Worm (Caenorhabditis elegans): ENCODE results near the gene acly-2.

The acly-2 gene

DNA sequence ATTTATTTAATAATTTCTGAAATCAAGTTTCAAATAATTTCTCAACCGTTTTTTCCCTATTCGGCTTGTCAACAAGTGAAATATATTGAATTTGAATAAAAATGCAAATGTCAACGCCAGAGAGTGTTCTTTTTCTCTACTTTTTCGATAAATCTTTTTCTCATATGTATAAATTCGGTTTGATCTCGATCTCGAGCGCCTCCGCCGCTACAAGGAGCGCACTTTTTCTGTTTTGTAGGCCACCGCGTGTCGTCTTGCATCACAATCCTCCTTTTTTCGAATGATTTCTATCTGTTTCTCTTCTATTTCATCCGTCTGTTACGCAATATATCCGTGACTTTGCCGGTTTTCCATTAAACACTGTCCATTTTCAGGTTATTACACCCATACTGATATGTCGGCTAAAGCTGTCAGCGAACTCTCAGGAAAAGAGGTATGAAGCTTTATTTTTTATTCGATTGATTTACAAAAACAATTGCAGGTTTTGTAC, at the start of gene acly-2:
Gene acly-2, plus strand, starts transcription at position 375 of the 490 bp plus-strand sequence.
- TF ChIP-seq dao-5 (tag; optimal IDR thresholded peaks at IDR 0.05) (no peak), him-1 (tag; optimal IDR thresholded peaks at IDR 0.05) (no peak), W03F9.2 (tag; optimal IDR thresholded peaks at IDR 0.05) (no peak)

DNA sequence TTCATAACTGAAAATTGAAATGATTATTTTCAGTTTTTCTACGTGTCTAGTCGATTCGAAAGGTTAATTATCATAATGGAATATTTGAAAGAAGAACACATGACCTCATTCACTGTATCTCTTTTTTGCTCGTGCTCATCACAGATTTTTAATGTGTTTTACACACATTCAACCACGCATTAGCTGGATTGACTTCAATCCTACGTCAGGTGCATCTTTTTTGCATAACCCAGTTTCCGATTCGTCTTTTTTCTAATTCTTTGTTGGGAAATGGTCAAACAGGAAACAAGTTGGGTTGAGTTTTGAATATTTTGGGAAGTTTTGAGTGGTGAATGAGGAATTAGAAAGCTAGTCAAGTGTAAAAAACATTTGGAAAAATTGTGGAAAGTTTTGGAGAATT, 46.0 kb upstream of the acly-2 start:
- no peak for TF ChIP-seq him-1 (tag; optimal IDR thresholded peaks at IDR 0.05)
- no peak for TF ChIP-seq W03F9.2 (tag; optimal IDR thresholded peaks at IDR 0.05)
- TF ChIP-seq dao-5 (tag; optimal IDR thresholded peaks at IDR 0.05), result no peak

DNA sequence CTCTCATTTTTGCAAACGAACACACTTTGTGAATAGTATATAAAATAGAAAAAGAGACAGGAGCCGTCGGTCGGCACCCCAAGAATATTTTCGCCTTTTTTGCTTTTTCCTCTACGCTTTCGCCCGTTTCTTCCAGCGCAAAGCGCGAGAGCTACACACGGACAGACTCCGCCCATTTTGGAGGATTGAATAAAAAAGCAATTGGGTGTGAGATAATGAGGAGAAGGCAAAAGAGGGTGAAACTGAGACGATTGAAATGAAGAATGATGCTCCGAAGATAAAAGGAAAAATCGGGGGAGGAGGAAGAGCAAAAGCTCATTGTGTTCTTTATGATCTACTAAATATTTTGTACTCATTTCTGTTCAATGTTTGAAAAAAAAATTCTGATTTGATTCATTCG, 45.2 kb upstream of the acly-2 start, which contains the start of gene C34B4.3:
Gene C34B4.3, minus strand, starts transcription at position 101 of the 400 bp plus-strand sequence.
- TF ChIP-seq him-1 (tag; optimal IDR thresholded peaks at IDR 0.05), result no peak
- TF ChIP-seq W03F9.2 (tag; optimal IDR thresholded peaks at IDR 0.05), result no peak

DNA sequence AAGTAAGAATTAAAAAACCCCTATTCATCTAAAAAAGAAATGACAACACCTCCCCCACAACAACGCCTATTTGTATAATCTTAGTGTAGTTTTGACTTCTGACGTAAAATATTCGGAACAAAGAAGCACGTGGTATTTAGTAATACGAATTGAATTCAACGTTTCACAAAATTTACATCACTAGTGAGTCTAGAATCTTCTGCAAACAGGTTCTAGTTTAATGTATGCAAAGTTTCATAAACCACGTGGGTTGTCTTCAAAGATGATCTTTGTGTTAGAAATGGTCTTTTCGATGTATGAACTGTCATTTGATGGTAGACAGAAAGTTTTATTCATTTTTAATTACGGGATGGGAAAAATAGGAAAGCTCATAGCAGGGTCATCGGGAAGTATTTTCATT, 43.1 kb upstream of the acly-2 start:
- TF ChIP-seq him-1 (tag; optimal IDR thresholded peaks at IDR 0.05), result no peak
- TF ChIP-seq W03F9.2 (tag; optimal IDR thresholded peaks at IDR 0.05), result no peak
- no peak for TF ChIP-seq dao-5 (tag; optimal IDR thresholded peaks at IDR 0.05)

DNA sequence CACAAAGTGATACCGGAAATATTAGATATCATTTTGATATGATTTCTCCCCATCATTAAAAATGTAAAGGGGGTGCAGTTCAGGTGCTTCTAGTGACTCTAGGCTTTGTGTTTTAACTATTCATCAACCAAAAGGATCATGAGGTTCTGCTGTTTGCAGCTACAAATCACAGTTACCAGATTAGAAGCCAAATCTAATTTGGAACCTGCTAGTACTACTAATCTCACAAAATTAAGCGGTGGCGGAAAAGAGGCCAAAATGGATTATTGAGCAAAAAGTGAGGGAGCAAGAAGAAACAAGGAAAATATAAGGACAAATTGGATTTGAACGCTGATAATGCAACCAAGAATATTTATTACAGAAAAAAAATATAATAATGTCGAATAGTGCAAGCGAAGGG, 42.1 kb upstream of the acly-2 start:
- TF ChIP-seq dao-5 (tag; optimal IDR thresholded peaks at IDR 0.05) (no peak), him-1 (tag; optimal IDR thresholded peaks at IDR 0.05) (no peak), W03F9.2 (tag; optimal IDR thresholded peaks at IDR 0.05) (no peak)

DNA sequence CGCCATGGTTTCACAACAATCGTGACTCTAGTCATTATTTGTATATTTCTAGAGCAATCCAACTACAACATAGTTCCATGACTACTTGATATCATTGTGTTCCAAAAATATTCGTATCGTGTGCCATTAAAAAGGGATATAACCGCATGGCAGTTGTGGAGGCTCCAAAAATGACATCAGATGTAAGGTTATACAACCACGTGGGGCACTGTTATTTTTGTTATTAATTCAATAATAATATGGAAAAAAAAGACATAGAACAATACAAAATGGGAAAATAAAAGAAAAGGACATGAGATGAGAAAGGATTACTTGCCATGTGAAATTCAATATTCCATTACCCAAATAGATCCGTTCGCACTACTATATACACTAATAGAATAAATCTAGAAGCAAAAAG, 40.9 kb upstream of the acly-2 start:
- TF ChIP-seq W03F9.2 (tag; optimal IDR thresholded peaks at IDR 0.05) (no peak), him-1 (tag; optimal IDR thresholded peaks at IDR 0.05) (no peak), dao-5 (tag; optimal IDR thresholded peaks at IDR 0.05) (no peak)

DNA sequence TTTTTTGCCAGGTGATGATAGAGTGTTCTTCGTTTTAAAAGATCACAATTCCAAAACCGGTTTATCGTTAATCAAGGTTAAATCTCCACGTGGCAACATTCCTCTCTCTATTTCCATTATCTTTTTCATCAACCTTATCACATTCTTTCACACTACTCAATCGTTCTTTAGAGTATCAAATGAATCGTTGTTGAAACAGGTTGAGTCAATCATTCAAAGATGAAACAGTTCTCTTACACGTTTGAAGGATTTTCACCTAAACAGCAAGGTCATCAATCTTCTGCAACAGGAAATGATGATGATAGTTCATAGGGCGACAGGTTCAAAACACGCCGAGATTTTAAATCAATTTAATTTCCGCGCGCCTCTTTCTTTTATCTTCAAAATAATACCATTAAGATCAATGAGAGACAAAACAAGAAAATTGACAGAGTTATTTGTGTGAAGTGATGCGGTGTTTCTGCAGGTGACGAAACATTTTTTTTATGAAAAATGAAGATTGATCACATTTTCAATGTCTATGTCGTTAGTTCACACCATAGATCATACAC, 35.0 kb upstream of the acly-2 start:
- no peak for TF ChIP-seq him-1 (tag; optimal IDR thresholded peaks at IDR 0.05)
- TF ChIP-seq dao-5 (tag; optimal IDR thresholded peaks at IDR 0.05), result no peak
- no peak for TF ChIP-seq W03F9.2 (tag; optimal IDR thresholded peaks at IDR 0.05)

DNA sequence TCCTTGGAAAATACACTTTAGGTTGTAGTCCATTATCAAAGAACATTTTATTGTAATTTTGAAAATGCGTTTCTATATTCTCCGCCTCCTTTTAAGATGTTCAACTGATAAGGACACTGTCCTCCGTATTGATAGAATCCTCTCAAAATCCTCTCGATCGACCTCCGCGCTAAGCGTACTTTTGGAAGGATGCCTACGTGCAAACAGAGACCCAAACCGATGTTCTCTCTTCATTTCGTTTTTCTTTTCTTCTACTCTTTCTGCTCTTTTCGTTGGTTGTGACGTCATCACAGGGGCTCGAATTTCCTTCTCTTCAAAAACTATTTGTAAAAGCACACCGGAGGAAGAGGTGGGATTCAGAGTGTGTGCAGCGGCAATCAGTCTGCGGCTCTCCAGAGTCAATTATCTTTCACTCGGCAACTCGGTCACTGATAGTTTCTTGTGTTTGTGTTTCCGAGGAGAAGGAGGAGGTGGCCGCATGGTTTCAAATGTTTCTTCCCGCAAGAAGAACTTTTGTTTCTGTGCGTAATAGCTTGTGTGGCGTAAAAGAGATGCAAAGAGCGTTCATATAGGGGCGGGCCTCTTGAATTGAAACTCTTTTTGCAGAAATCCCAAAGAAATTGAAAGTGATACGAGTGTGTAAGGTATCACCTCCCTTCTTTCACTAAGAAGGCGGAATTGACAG, 33.7 kb upstream of the acly-2 start, which contains the start of gene C34B4.2:
Gene C34B4.2, plus strand, starts transcription at position 614 of the 685 bp plus-strand sequence.
- TF ChIP-seq him-1 (tag; optimal IDR thresholded peaks at IDR 0.05) (peak; percentile 45), dao-5 (tag; optimal IDR thresholded peaks at IDR 0.05) (no peak), W03F9.2 (tag; optimal IDR thresholded peaks at IDR 0.05) (peak; percentile 26)

DNA sequence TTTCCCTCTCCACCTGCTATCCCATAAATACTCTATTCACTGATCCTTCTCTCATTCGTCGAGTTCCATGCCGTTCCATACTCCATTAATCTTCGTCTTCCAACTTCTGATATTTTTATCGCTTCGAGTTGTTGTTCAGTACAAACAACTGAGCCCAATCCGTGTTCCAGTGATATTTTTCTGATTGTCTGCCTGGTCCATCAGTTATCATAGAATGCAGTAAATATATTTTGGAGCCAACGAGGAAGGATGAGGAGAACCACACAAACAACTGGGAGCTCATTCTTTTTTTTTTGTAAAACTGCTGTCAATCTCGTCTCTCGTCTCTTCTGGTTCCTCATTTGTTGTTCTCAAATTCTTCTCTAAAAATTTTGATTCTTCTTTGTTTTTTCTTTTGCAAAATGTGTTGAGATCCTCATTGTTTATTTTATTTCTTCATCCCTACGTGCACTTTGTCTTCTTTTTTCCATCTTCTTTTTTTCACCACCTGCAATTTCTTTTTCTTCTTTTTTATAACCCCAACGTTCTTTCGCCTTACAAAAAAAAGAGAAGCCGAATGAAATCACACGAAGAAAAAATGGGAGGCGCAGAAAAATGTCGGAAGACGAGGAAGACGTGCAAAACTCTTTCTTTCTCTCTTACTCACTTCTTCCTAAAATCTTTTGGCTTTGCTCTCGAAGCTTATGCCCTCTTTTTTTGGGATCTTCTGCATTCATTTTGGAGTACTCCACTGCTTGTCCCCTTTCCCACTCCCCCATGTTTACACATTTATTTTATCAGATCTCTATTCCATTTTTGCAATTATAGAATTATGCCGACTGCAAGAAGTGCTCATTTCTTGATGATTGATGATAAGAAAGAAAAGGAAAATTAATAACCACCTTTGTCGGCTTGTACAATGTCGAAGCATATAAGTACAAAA, 32.3 kb upstream of the acly-2 start:
- TF ChIP-seq W03F9.2 (tag; optimal IDR thresholded peaks at IDR 0.05), result no peak
- TF ChIP-seq dao-5 (tag; optimal IDR thresholded peaks at IDR 0.05), result no peak

DNA sequence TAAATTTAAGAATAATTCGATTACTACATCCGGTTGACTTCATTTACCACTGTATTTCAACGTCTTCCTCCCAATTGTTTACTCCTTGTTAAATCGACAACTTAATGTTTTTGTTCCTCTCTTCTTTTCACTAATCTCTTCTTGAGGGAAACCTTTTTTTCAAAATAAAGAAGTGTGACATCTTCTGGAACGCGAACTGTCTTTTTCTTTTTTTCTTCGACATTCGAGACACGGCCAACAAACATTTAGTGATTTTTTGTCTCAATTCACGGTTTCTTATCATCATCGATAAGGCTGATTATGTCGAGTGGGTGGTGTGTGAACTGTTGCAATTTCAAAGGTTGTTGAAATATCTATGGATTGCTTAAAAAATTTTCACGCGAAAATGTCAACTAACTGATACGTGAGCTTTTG, 31.1 kb upstream of the acly-2 start:
- TF ChIP-seq dao-5 (tag; optimal IDR thresholded peaks at IDR 0.05) (no peak), W03F9.2 (tag; optimal IDR thresholded peaks at IDR 0.05) (no peak), him-1 (tag; optimal IDR thresholded peaks at IDR 0.05) (no peak)

DNA sequence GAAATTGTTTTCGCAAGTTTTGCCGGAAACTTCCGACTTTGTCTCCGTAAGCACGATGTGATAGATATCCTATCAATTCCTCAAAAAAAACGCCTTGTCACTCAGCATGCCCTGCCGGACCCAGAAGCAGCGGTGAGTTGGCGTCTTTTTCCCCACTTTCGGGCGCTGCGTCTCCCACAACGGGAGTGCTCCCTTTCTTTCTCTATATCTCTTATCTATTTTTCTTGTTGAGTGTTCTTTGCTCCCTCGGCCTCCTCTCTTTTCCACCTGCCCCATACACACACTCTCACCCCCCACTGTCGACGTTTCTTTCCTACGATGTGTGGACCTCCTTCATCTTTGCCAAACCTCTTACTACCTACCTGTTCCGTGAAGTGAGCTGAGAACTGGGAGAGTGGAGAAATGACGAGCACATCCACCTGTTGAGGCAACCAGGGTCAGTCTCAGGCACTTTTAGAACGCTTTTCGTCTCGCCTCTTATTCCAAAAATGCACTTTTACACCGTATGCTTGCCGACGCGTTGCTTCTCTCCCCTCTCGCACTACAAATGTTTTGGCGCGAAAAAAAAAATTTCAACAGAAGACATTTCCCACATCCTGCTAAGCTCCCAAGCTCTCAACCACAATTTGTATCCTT, 30.3 kb upstream of the acly-2 start:
- TF ChIP-seq dao-5 (tag; optimal IDR thresholded peaks at IDR 0.05), result peak; percentile 3
- TF ChIP-seq W03F9.2 (tag; optimal IDR thresholded peaks at IDR 0.05), result peak; percentile 32
- TF ChIP-seq him-1 (tag; optimal IDR thresholded peaks at IDR 0.05), result peak; percentile 67

DNA sequence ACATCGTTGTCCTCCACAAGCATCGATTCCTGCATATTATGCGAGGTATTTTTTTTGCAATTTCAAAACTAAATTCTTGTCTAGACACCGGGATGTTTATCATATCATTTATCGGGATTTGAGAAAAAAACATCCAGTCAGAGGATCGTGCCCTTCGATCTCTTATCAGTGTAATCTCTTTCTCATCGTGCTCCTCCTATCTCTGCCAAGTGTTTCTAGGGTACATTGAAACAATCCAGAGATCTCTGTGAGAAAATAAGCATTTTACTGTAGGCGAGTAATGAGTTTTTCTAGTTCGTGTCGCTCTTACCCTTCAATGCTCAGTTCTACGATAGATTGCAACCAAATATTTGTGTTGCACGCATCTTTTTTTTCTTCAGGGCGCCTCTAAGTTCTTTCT, 27.8 kb upstream of the acly-2 start:
- TF ChIP-seq dao-5 (tag; optimal IDR thresholded peaks at IDR 0.05) (no peak), W03F9.2 (tag; optimal IDR thresholded peaks at IDR 0.05) (no peak), him-1 (tag; optimal IDR thresholded peaks at IDR 0.05) (no peak)

DNA sequence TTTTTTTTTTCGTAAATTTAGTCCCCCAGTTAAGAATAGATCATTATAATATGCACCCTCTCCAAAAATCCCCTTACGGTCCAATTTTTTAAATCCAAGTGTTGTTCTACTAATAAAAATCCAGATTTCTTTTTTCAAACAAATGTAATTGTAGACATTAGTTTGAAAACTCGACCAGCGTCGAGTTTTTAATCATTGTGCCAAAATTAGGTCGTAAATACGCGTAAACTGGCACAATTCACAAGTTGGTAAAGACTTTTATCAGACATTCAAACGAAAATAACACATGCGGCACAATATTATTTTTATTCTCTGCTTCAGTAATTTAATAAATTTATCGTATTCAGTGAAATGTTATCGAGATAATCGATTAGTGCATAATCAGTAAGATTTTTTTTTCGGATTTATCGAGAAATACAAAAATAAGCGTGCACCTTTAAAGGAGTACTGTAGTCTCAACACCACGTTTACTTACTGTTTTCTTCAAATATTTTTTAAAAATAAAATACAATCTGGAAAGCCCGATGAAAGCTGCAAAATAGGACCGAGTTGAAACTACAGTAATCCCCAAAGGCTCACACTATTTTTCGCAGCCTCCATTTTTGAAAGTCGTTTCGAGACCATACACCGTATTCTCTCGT, 26.0 kb upstream of the acly-2 start, which contains the start of gene C34B4.4:
Gene C34B4.4, plus strand, starts transcription at position 276 of the 641 bp plus-strand sequence.
- TF ChIP-seq W03F9.2 (tag; optimal IDR thresholded peaks at IDR 0.05), result no peak
